Worm (Caenorhabditis elegans) whole organism, L4 larva: Measurements from ENCODE around the gene snf-10.

Experiments used
- D1046.2 ChIP-seq: fragments of 200-800 bp; sonication (Bioruptor generic); IDR thresholded peaks from 2 replicates; pipeline ENCODE4 v1.3.6; 2022; ENCODE audit warnings: missing genetic modification characterization, missing compliant biosample characterization
- F49E8.2 ChIP-seq: sonication (generic microtip); optimal IDR thresholded peaks from 2 replicates; lab custom pipeline; 2016; ENCODE audit warnings: missing compliant biosample characterization, mild to moderate bottlenecking, missing genetic modification characterization, borderline replicate concordance
- Y5F2A.4 ChIP-seq: fragments of 200-800 bp; sonication (Bioruptor generic); optimal IDR thresholded peaks from 2 replicates; lab custom pipeline; 2018; ENCODE audit warnings: mild to moderate bottlenecking, missing genetic modification characterization, missing compliant biosample characterization
- Y75B8A.6 ChIP-seq: fragments of 200-800 bp; sonication (Bioruptor generic); IDR thresholded peaks from 2 replicates; pipeline ENCODE4 v1.3.6; 2022; ENCODE audit warnings: missing genetic modification reagents, missing genetic modification characterization, missing compliant biosample characterization
- ZK337.2 ChIP-seq: fragments of 200-800 bp; sonication (Bioruptor generic); IDR thresholded peaks from 2 replicates; pipeline ENCODE4 v1.3.6; 2022; ENCODE audit warnings: missing genetic modification reagents, missing genetic modification characterization, missing compliant biosample characterization
- ZK546.5 ChIP-seq, 2 experiments: sonication (generic microtip); optimal IDR thresholded peaks; 2 replicates each; lab custom pipeline; 2017; ENCODE audit warnings: missing biosample characterization in 2 of 2, missing genetic modification characterization in 2 of 2
- aha-1 ChIP-seq: fragments of 150-350 bp; peaks from one replicate; lab custom pipeline; 2014; ENCODE audit warnings: missing biosample characterization, missing genetic modification characterization
- aly-2 ChIP-seq: sonication (generic microtip); optimal IDR thresholded peaks from 2 replicates; lab custom pipeline; 2018; ENCODE audit warnings: missing biosample characterization, missing genetic modification characterization
- ama-1 ChIP-seq: fragments of 150-350 bp; optimal IDR thresholded peaks from 2 replicates; lab custom pipeline; 2014; ENCODE audit warnings: inconsistent platforms, mixed read lengths
- arid-1 ChIP-seq: fragments of 200-800 bp; sonication (Bioruptor generic); conservative IDR thresholded peaks from 2 replicates; pipeline ENCODE4 v1.3.6; 2022; ENCODE audit warnings: missing genetic modification reagents, missing genetic modification characterization, missing compliant biosample characterization
- ceh-20 ChIP-seq: fragments of 200-800 bp; sonication (Bioruptor generic); IDR thresholded peaks from 2 replicates; pipeline ENCODE4 v1.3.6; 2022; ENCODE audit warnings: missing genetic modification reagents, missing genetic modification characterization, missing compliant biosample characterization
- ceh-28 ChIP-seq: fragments of 150-350 bp; optimal IDR thresholded peaks from 2 replicates; lab custom pipeline; 2014; ENCODE audit warnings: missing biosample characterization, missing genetic modification reagents, missing genetic modification characterization
- ceh-32 ChIP-seq: sonication (generic microtip); optimal IDR thresholded peaks from 2 replicates; lab custom pipeline; 2016; ENCODE audit warnings: mild to moderate bottlenecking, missing genetic modification characterization, missing compliant biosample characterization; ENCODE audit not compliant: poor library complexity
- ctbp-1 ChIP-seq: fragments of 200-800 bp; sonication (Bioruptor generic); IDR thresholded peaks from 2 replicates; pipeline ENCODE4 v1.3.6; 2022; ENCODE audit warnings: missing genetic modification reagents, missing genetic modification characterization, missing compliant biosample characterization
- daf-19 ChIP-seq: fragments of 200-800 bp; sonication (Bioruptor generic); conservative IDR thresholded peaks from 2 replicates; pipeline ENCODE4 v1.3.6; 2022; ENCODE audit warnings: missing genetic modification characterization, missing compliant biosample characterization
- daf-8 ChIP-seq: fragments of 200-800 bp; sonication (Bioruptor generic); IDR thresholded peaks from 2 replicates; pipeline ENCODE4 v1.3.6; 2022; ENCODE audit warnings: missing genetic modification characterization, missing compliant biosample characterization
- dmd-8 ChIP-seq: fragments of 200-800 bp; sonication (Bioruptor generic); IDR thresholded peaks from 2 replicates; pipeline ENCODE4 v1.3.6; 2022; ENCODE audit warnings: missing genetic modification characterization, missing compliant biosample characterization
- dmd-9 ChIP-seq: fragments of 200-800 bp; sonication (Bioruptor generic); IDR thresholded peaks from 2 replicates; pipeline ENCODE4 v1.3.6; 2022; ENCODE audit warnings: missing genetic modification reagents, missing genetic modification characterization, missing compliant biosample characterization
- gei-8 ChIP-seq: fragments of 200-800 bp; sonication (Bioruptor generic); optimal IDR thresholded peaks from 2 replicates; lab custom pipeline; 2018; ENCODE audit warnings: mild to moderate bottlenecking, missing genetic modification characterization, missing compliant biosample characterization
- hif-1 ChIP-seq, 2 experiments: sonication (generic microtip); optimal IDR thresholded peaks; 2 replicates each; lab custom pipeline; 2016 to 2017; ENCODE audit warnings: missing compliant biosample characterization in 2 of 2, missing genetic modification characterization in 2 of 2, missing genetic modification reagents in 2 of 2, missing genotype in 2 of 2, mild to moderate bottlenecking in 1 of 2
- hlh-11 ChIP-seq: fragments of 200-800 bp; sonication (Bioruptor generic); optimal IDR thresholded peaks from 2 replicates; lab custom pipeline; 2018; ENCODE audit warnings: mild to moderate bottlenecking, missing genetic modification characterization, missing compliant biosample characterization
- lim-7 ChIP-seq: fragments of 200-800 bp; sonication (Bioruptor generic); IDR thresholded peaks from 2 replicates; pipeline ENCODE4 v1.3.6; 2022; ENCODE audit warnings: missing genetic modification characterization, missing compliant biosample characterization
- lin-1 ChIP-seq: fragments of 200-800 bp; sonication (Bioruptor generic); IDR thresholded peaks from 2 replicates; pipeline ENCODE4 v1.3.6; 2022; ENCODE audit warnings: missing genetic modification reagents, missing genetic modification characterization, missing compliant biosample characterization
- lin-13 ChIP-seq: fragments of 150-350 bp; optimal IDR thresholded peaks from 2 replicates; lab custom pipeline; 2014; ENCODE audit warnings: missing biosample characterization, missing genetic modification reagents, missing genetic modification characterization
- lin-29 ChIP-seq: fragments of 200-800 bp; sonication (Bioruptor generic); IDR thresholded peaks from 2 replicates; pipeline ENCODE4 v1.3.6; 2022; ENCODE audit warnings: missing genetic modification reagents, missing genetic modification characterization, missing compliant biosample characterization
- lin-38 ChIP-seq: fragments of 200-800 bp; sonication (Bioruptor generic); IDR thresholded peaks from 2 replicates; pipeline ENCODE4 v1.3.6; 2022; ENCODE audit warnings: missing genetic modification reagents, missing genetic modification characterization, missing compliant biosample characterization
- lir-3 ChIP-seq: sonication (generic microtip); optimal IDR thresholded peaks from 2 replicates; lab custom pipeline; 2016; ENCODE audit warnings: mild to moderate bottlenecking, missing genetic modification characterization, missing compliant biosample characterization
- madf-5 ChIP-seq, 2 experiments: fragments of 200-800 bp; sonication (Bioruptor generic); IDR thresholded peaks; 2 replicates each; pipeline ENCODE4 v1.3.6; 2022; ENCODE audit warnings: missing compliant biosample characterization in 2 of 2, missing genetic modification characterization in 2 of 2
- madf-9 ChIP-seq: fragments of 200-800 bp; sonication (Bioruptor generic); conservative IDR thresholded peaks from 2 replicates; pipeline ENCODE4 v1.3.6; 2022; ENCODE audit warnings: missing genetic modification reagents, missing genetic modification characterization, missing compliant biosample characterization
- mdl-1 ChIP-seq, 2 experiments: fragments of 150-350 bp in 1 of 2; sonication (generic microtip) in 1 of 2; optimal IDR thresholded peaks; 2 replicates each; lab custom pipeline; 2014 to 2017; ENCODE audit warnings: missing biosample characterization in 2 of 2, missing genetic modification characterization in 2 of 2
- mep-1 ChIP-seq: fragments of 150-350 bp; sonication (generic microtip); optimal IDR thresholded peaks from 3 replicates; lab custom pipeline; 2014; ENCODE audit warnings: missing biosample characterization, missing genetic modification characterization
- mes-2 ChIP-seq: sonication (generic microtip); optimal IDR thresholded peaks from 2 replicates; lab custom pipeline; 2016; ENCODE audit warnings: missing genotype, mild to moderate bottlenecking, missing genetic modification characterization, missing compliant biosample characterization; ENCODE audit not compliant: poor library complexity, severe bottlenecking
- mxl-2 ChIP-seq: fragments of 200-800 bp; sonication (Bioruptor generic); conservative IDR thresholded peaks from 2 replicates; pipeline ENCODE4 v1.3.6; 2022; ENCODE audit warnings: missing genetic modification reagents, missing genetic modification characterization, missing compliant biosample characterization
- mxl-3 ChIP-seq: fragments of 200-800 bp; sonication (Bioruptor generic); optimal IDR thresholded peaks from 2 replicates; lab custom pipeline; 2018; ENCODE audit warnings: mild to moderate bottlenecking, missing genetic modification characterization, missing compliant biosample characterization
- nhr-102 ChIP-seq: sonication (generic microtip); optimal IDR thresholded peaks from 2 replicates; lab custom pipeline; 2016; ENCODE audit warnings: mild to moderate bottlenecking, missing genetic modification characterization, moderate library complexity, missing compliant biosample characterization
- nhr-25 ChIP-seq: sonication (generic microtip); optimal IDR thresholded peaks from 2 replicates; lab custom pipeline; 2017; ENCODE audit warnings: missing genetic modification characterization, mild to moderate bottlenecking, missing compliant biosample characterization, antibody characterized with exemption, moderate library complexity, borderline replicate concordance; ENCODE audit not compliant: insufficient read depth
- nhr-28 ChIP-seq: fragments of 150-350 bp; optimal IDR thresholded peaks from 2 replicates; lab custom pipeline; 2014; ENCODE audit warnings: missing biosample characterization, missing genetic modification characterization
- nhr-48 ChIP-seq: sonication (generic microtip); optimal IDR thresholded peaks from 2 replicates; lab custom pipeline; 2016; ENCODE audit warnings: mild to moderate bottlenecking, missing genetic modification characterization, missing compliant biosample characterization
- nhr-76 ChIP-seq: fragments of 150-350 bp; optimal IDR thresholded peaks from 2 replicates; lab custom pipeline; 2014; ENCODE audit warnings: missing biosample characterization, missing genetic modification characterization
- nhr-77 ChIP-seq: fragments of 150-350 bp; optimal IDR thresholded peaks from 2 replicates; lab custom pipeline; 2014; ENCODE audit warnings: missing biosample characterization, missing genetic modification characterization
- pha-4 ChIP-seq, 2 experiments: fragments of 150-350 bp in 1 of 2; fragments of 200-800 bp in 1 of 2; sonication (Bioruptor generic) in 1 of 2; IDR thresholded peaks in 1 of 2; optimal IDR thresholded peaks in 1 of 2; 2 replicates each; pipeline versions ENCODE4 v1.3.6 to Lab custom; 2014 to 2022; ENCODE audit warnings: missing genetic modification characterization in 2 of 2, missing genetic modification reagents in 2 of 2, missing biosample characterization in 1 of 2, missing compliant biosample characterization in 1 of 2
- pqm-1 ChIP-seq: sonication (generic microtip); optimal IDR thresholded peaks from 2 replicates; lab custom pipeline; 2017; ENCODE audit warnings: missing biosample characterization, missing genetic modification characterization
- rbr-2 ChIP-seq: sonication (generic microtip); optimal IDR thresholded peaks from 2 replicates; lab custom pipeline; 2016; ENCODE audit warnings: missing genotype, missing genetic modification characterization, missing compliant biosample characterization
- saeg-2 ChIP-seq: fragments of 200-800 bp; sonication (Bioruptor generic); IDR thresholded peaks from 2 replicates; pipeline ENCODE4 v1.3.6; 2022; ENCODE audit warnings: missing genetic modification reagents, missing genetic modification characterization, missing compliant biosample characterization
- set-16 ChIP-seq: fragments of 200-800 bp; sonication (Bioruptor generic); IDR thresholded peaks from 2 replicates; pipeline ENCODE4 v1.3.6; 2022; ENCODE audit warnings: missing genetic modification reagents, missing genetic modification characterization, missing compliant biosample characterization
- snpc-4 ChIP-seq: fragments of 150-350 bp; optimal IDR thresholded peaks from 2 replicates; lab custom pipeline; 2014; ENCODE audit warnings: missing biosample characterization, missing genetic modification characterization
- unc-39 ChIP-seq: sonication (generic microtip); optimal IDR thresholded peaks from 2 replicates; lab custom pipeline; 2017; ENCODE audit warnings: missing biosample characterization, missing genetic modification characterization
- vab-7 ChIP-seq: fragments of 200-800 bp; sonication (Bioruptor generic); IDR thresholded peaks from 2 replicates; pipeline ENCODE4 v1.3.6; 2022; ENCODE audit warnings: missing genetic modification reagents, missing genetic modification characterization, missing compliant biosample characterization
- zip-11 ChIP-seq: fragments of 200-800 bp; sonication (Bioruptor generic); IDR thresholded peaks from 2 replicates; pipeline ENCODE4 v1.3.6; 2022; ENCODE audit warnings: missing genetic modification characterization, missing compliant biosample characterization

The snf-10 gene

DNA sequence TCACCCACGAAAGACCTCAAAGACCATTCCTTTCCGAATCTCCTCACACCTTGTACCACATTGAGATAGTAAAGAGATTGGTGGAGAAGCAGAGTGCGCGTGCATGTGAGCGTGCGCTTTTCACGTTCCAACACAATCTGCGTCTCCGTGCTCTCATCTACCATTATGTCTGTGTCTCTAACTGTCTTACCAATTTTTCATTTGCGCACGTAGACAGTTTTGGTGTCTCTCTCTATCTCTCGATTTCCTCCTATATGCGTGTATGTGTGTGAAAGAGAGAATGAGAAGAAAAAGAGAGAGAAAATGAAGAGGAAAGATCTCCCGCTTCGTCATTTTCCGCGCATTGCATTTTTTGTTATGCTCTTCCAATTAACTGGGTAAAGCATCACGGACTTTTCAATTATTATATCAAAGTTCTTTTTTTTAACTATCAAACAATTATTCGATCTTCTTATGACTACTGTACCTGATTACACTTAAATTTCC lies 26.0 kb upstream of the snf-10 start:
- TF ChIP-seq gei-8 (GFP tag; lab: Kevin White, UChicago) = peak; percentile 80
- TF ChIP-seq lin-29 (GFP tag; lab: Robert Waterston, UW) = peak; percentile 61; the same call in 1 of the 2 replicates
- TF ChIP-seq daf-19 (GFP tag; lab: Robert Waterston, UW) = no peak
- TF ChIP-seq ceh-32 (tag; lab: Kevin White, UChicago) = no peak
- peak; percentile 46 for TF ChIP-seq ceh-28 (tag; lab: Kevin White, UChicago)
- no peak for TF ChIP-seq set-16 (GFP tag; lab: Robert Waterston, UW)
- no peak for TF ChIP-seq lim-7 (GFP tag; lab: Robert Waterston, UW)
- 0 out of 2 replicates have a peak, but pooled peaks have one; percentile 13 for TF ChIP-seq madf-9
- TF ChIP-seq hif-1 (tag; optimal IDR thresholded peaks at IDR 0.05; lab: Kevin White, UChicago) = peak; percentile 98 to 100
- TF ChIP-seq ama-1 (lab: Kevin White, UChicago) = peak; percentile 68
- TF ChIP-seq lin-13 (GFP tag; lab: Kevin White, UChicago) = peak; percentile 90
- TF ChIP-seq ceh-20 = peak; percentile 88
- TF ChIP-seq Y5F2A.4 (GFP tag; lab: Kevin White, UChicago) = no peak
- TF ChIP-seq vab-7 (GFP tag; lab: Robert Waterston, UW) = peak; percentile 60; the same call in 1 of the 2 replicates
- TF ChIP-seq D1046.2 (GFP tag; lab: Robert Waterston, UW) = no peak
- TF ChIP-seq aly-2 = no peak
- no peak for TF ChIP-seq snpc-4 (tag; lab: Kevin White, UChicago)
- peak; percentile 96 for TF ChIP-seq mep-1 (tag; lab: Kevin White, UChicago)
- TF ChIP-seq saeg-2 (GFP tag; lab: Robert Waterston, UW) = peak; percentile 55; the same call in 1 of the 2 replicates
- TF ChIP-seq dmd-8 (GFP tag; lab: Robert Waterston, UW) = 0 out of 2 replicates have a peak, but pooled peaks have one; percentile 39
- TF ChIP-seq pqm-1 = peak; percentile 6
- 0 out of 2 replicates have a peak, but pooled peaks have one; percentile 68 for TF ChIP-seq Y75B8A.6
- TF ChIP-seq ctbp-1 (GFP tag; lab: Robert Waterston, UW) = peak; percentile 94
- TF ChIP-seq nhr-25 = peak; percentile 86
- no peak for TF ChIP-seq lir-3 (tag; lab: Kevin White, UChicago)
- TF ChIP-seq mes-2 (tag; lab: Kevin White, UChicago) = peak; percentile 81
- peak; percentile 57; the same call in 1 of the 2 replicates for TF ChIP-seq dmd-9 (GFP tag; lab: Robert Waterston, UW)
- no peak for TF ChIP-seq zip-11 (GFP tag; lab: Robert Waterston, UW)
- TF ChIP-seq lin-1 = peak; percentile 74; the same call in 1 of the 2 replicates
- peak; percentile 93 for TF ChIP-seq nhr-48 (tag; lab: Kevin White, UChicago)
- TF ChIP-seq daf-8 (GFP tag; lab: Robert Waterston, UW) = no peak
- TF ChIP-seq nhr-102 = peak; percentile 78
- TF ChIP-seq mdl-1 (tag; optimal IDR thresholded peaks at IDR 0.05; lab: Kevin White, UChicago) = peak; percentile 100
- TF ChIP-seq rbr-2 (tag; lab: Kevin White, UChicago) = peak; percentile 91
- peak; percentile 96 for TF ChIP-seq nhr-28 (tag; lab: Kevin White, UChicago)
- peak; percentile 97 for TF ChIP-seq hlh-11 (tag; lab: Kevin White, UChicago)
- peak; percentile 75 for TF ChIP-seq pha-4 (GFP tag; IDR thresholded peaks at IDR 0.05; lab: Robert Waterston, UW)
- TF ChIP-seq pha-4 (tag; optimal IDR thresholded peaks at IDR 0.05; lab: Kevin White, UChicago) = peak; percentile 89
- peak; percentile 82 for TF ChIP-seq arid-1 (GFP tag; lab: Robert Waterston, UW)
- peak; percentile 26 for TF ChIP-seq nhr-76 (tag; lab: Kevin White, UChicago)
- TF ChIP-seq aha-1 (tag; lab: Kevin White, UChicago) = peak; percentile 100
- TF ChIP-seq lin-38 (GFP tag; lab: Robert Waterston, UW) = peak; percentile 59
- no peak for TF ChIP-seq ZK337.2
- TF ChIP-seq ZK546.5 (tag; optimal IDR thresholded peaks at IDR 0.05; lab: Kevin White, UChicago) = peak in 1 of 2 experiments; percentile 41
- peak; percentile 73 for TF ChIP-seq mxl-2 (GFP tag; lab: Robert Waterston, UW)
- TF ChIP-seq F49E8.2 (tag; lab: Kevin White, UChicago) = no peak
- TF ChIP-seq unc-39 (tag; lab: Kevin White, UChicago) = peak; percentile 27
- peak; percentile 89 for TF ChIP-seq nhr-77
- peak; percentile 92 for TF ChIP-seq mxl-3
- TF ChIP-seq madf-5 (GFP tag; IDR thresholded peaks at IDR 0.05; lab: Robert Waterston, UW) = no peak
